Fruit fly (Drosophila melanogaster) whole organism, embryonic: ENCODE measurements around the gene ihog.

ENCODE experiments used
- Bteb2 ChIP-seq: fragments of 200-800 bp; sonication (Bioruptor generic); optimal IDR thresholded peaks from 2 replicates; lab custom pipeline; 2016; ENCODE audit warnings: missing biosample characterization, missing genetic modification characterization
- CG11093 ChIP-seq: fragments of 200-800 bp; sonication (Bioruptor generic); IDR thresholded peaks from 3 replicates; pipeline ENCODE4 v1.3.6; 2022; ENCODE audit warnings: missing biosample characterization, missing genetic modification characterization
- CG11456 ChIP-seq: fragments of 200-800 bp; sonication (Bioruptor generic); IDR thresholded peaks from 3 replicates; pipeline ENCODE4 v1.3.6; 2022; ENCODE audit warnings: missing biosample characterization, missing genetic modification characterization
- CG12942 ChIP-seq: fragments of 200-800 bp; sonication (Bioruptor generic); optimal IDR thresholded peaks from 3 replicates; lab custom pipeline; 2016; ENCODE audit warnings: missing biosample characterization, missing genetic modification characterization
- CG13296 ChIP-seq: fragments of 200-800 bp; sonication (Bioruptor generic); optimal IDR thresholded peaks from 3 replicates; lab custom pipeline; 2018; ENCODE audit warnings: missing biosample characterization, mild to moderate bottlenecking, missing genetic modification characterization
- CG14441 ChIP-seq: fragments of 200-800 bp; sonication (Bioruptor generic); IDR thresholded peaks from 2 replicates; pipeline ENCODE4 v1.3.6; 2022; ENCODE audit warnings: missing biosample characterization, missing genetic modification characterization
- CG14860 ChIP-seq: fragments of 200-800 bp; sonication (Bioruptor generic); IDR thresholded peaks from 3 replicates; pipeline ENCODE4 v1.3.6; 2022; ENCODE audit warnings: missing biosample characterization, missing genetic modification characterization; ENCODE audit not compliant: partially characterized antibody
- CG15601 ChIP-seq: fragments of 200-800 bp; sonication (Bioruptor generic); optimal IDR thresholded peaks from 3 replicates; lab custom pipeline; 2019; ENCODE audit warnings: missing biosample characterization, mild to moderate bottlenecking, missing genetic modification characterization, moderate library complexity
- CG16815 ChIP-seq: fragments of 200-800 bp; sonication (Bioruptor generic); optimal IDR thresholded peaks from 3 replicates; lab custom pipeline; 2017; ENCODE audit warnings: missing biosample characterization, mild to moderate bottlenecking, missing genetic modification characterization
- CG1792 ChIP-seq: fragments of 200-800 bp; sonication (Bioruptor generic); optimal IDR thresholded peaks from 2 replicates; lab custom pipeline; 2016; ENCODE audit warnings: missing biosample characterization, missing genetic modification characterization
- CG33213 ChIP-seq: fragments of 200-800 bp; sonication (Bioruptor generic); optimal IDR thresholded peaks from 3 replicates; lab custom pipeline; 2016; ENCODE audit warnings: missing biosample characterization, missing genetic modification characterization
- CG34422 ChIP-seq: fragments of 200-800 bp; sonication (Bioruptor generic); IDR thresholded peaks from 3 replicates; pipeline ENCODE4 v1.3.6; 2022; ENCODE audit warnings: missing biosample characterization, missing genetic modification characterization
- CG3847 ChIP-seq: fragments of 200-800 bp; sonication (Bioruptor generic); IDR thresholded peaks from 2 replicates; pipeline ENCODE4 v1.3.6; 2022; ENCODE audit warnings: missing biosample characterization, missing genetic modification characterization
- CG42726 ChIP-seq: fragments of 200-800 bp; sonication (Bioruptor generic); IDR thresholded peaks from 2 replicates; pipeline ENCODE4 v1.3.6; 2022; ENCODE audit warnings: missing biosample characterization, missing genetic modification characterization; ENCODE audit not compliant: partially characterized antibody
- CG4360 ChIP-seq: fragments of 200-800 bp; sonication (Bioruptor generic); IDR thresholded peaks from 2 replicates; pipeline ENCODE4 v1.3.6; 2022; ENCODE audit warnings: missing biosample characterization, missing genetic modification characterization
- CG4617 ChIP-seq: fragments of 200-800 bp; sonication (Bioruptor generic); optimal IDR thresholded peaks from 3 replicates; lab custom pipeline; 2016; ENCODE audit warnings: missing biosample characterization, missing genetic modification characterization, borderline replicate concordance
- CG5180 ChIP-seq: fragments of 200-800 bp; sonication (Bioruptor generic); optimal IDR thresholded peaks from 3 replicates; lab custom pipeline; 2017; ENCODE audit warnings: missing biosample characterization, missing genetic modification characterization, mild to moderate bottlenecking, moderate library complexity, missing genetic modification reagents
- CG6791 ChIP-seq: fragments of 200-800 bp; sonication (Bioruptor generic); IDR thresholded peaks from 3 replicates; pipeline ENCODE4 v1.3.6; 2022; ENCODE audit warnings: missing biosample characterization, missing genetic modification characterization; ENCODE audit not compliant: partially characterized antibody
- CG8281 ChIP-seq: fragments of 200-800 bp; sonication (Bioruptor generic); optimal IDR thresholded peaks from 2 replicates; lab custom pipeline; 2018; ENCODE audit warnings: missing biosample characterization, mild to moderate bottlenecking, missing genetic modification characterization, moderate library complexity
- CG9876 ChIP-seq: fragments of 200-800 bp; sonication (Bioruptor generic); optimal IDR thresholded peaks from 2 replicates; lab custom pipeline; 2016; ENCODE audit warnings: missing biosample characterization, missing genetic modification characterization
- Doc3 ChIP-seq: fragments of 200-800 bp; sonication (Bioruptor generic); IDR thresholded peaks from 3 replicates; pipeline ENCODE4 v1.3.6; 2022; ENCODE audit warnings: missing biosample characterization, missing genetic modification characterization; ENCODE audit not compliant: partially characterized antibody
- E2f2 ChIP-seq: fragments of 200-800 bp; sonication (Bioruptor generic); IDR thresholded peaks from 2 replicates; pipeline ENCODE4 v1.3.6; 2022; ENCODE audit warnings: missing biosample characterization, missing genetic modification characterization
- HmgD ChIP-seq: fragments of 200-800 bp; sonication (Bioruptor generic); optimal IDR thresholded peaks from 3 replicates; lab custom pipeline; 2016; ENCODE audit warnings: missing biosample characterization, missing genetic modification characterization
- Hr78 ChIP-seq, 2 experiments: fragments of 200-800 bp in 1 of 2; fragments of >200 bp in 1 of 2; sonication (Bioruptor generic) in 1 of 2; optimal IDR thresholded peaks; 2 replicates each; lab custom pipeline; 2017 to 2019; ENCODE audit warnings: missing biosample characterization in 2 of 2, missing genetic modification characterization in 2 of 2, mild to moderate bottlenecking in 1 of 2, moderate library complexity in 1 of 2
- Lim3 ChIP-seq: fragments of 200-800 bp; sonication (Bioruptor generic); IDR thresholded peaks from 2 replicates; pipeline ENCODE4 v1.3.6; 2022; ENCODE audit warnings: missing biosample characterization, missing genetic modification characterization
- NC2β ChIP-seq: fragments of 200-800 bp; sonication (Bioruptor generic); optimal IDR thresholded peaks from 2 replicates; lab custom pipeline; 2016; ENCODE audit warnings: missing biosample characterization, missing genetic modification characterization
- Nf-YC ChIP-seq: fragments of 200-800 bp; optimal IDR thresholded peaks from 3 replicates; lab custom pipeline; 2019; ENCODE audit warnings: missing biosample characterization, mild to moderate bottlenecking, missing genetic modification characterization, moderate library complexity
- NfI ChIP-seq: fragments of 200-800 bp; sonication (Bioruptor generic); optimal IDR thresholded peaks from 3 replicates; lab custom pipeline; 2018; ENCODE audit warnings: missing biosample characterization, mild to moderate bottlenecking, missing genetic modification characterization, moderate library complexity
- Stat92E ChIP-seq, 3 experiments: fragments of >200 bp in 2 of 3; fragments of 200-800 bp in 1 of 3; sonication (Bioruptor generic) in 1 of 3; optimal IDR thresholded peaks; 2 replicates each; lab custom pipeline; 2017 to 2019; ENCODE audit warnings: missing biosample characterization in 3 of 3, missing genetic modification characterization in 3 of 3, mild to moderate bottlenecking in 1 of 3, moderate library complexity in 1 of 3
- Trl ChIP-seq, 3 experiments: fragments of >200 bp in 2 of 3; fragments of 200-800 bp in 1 of 3; sonication (Bioruptor generic) in 1 of 3; optimal IDR thresholded peaks; 2 replicates in 1 of 3; 3 replicates in 2 of 3; lab custom pipeline; 2016 to 2017; ENCODE audit warnings: missing biosample characterization in 1 of 3, missing genetic modification characterization in 1 of 3
- al ChIP-seq: fragments of 200-800 bp; sonication (Bioruptor generic); IDR thresholded peaks from 2 replicates; pipeline ENCODE4 v1.3.6; 2022; ENCODE audit warnings: missing biosample characterization, missing genetic modification characterization
- ap ChIP-seq: fragments of 200-800 bp; sonication (Bioruptor generic); IDR thresholded peaks from 2 replicates; pipeline ENCODE4 v1.3.6; 2022; ENCODE audit warnings: missing biosample characterization, missing genetic modification characterization
- chm ChIP-seq: fragments of 200-800 bp; sonication (Bioruptor generic); IDR thresholded peaks from 2 replicates; pipeline ENCODE4 v1.3.6; 2022; ENCODE audit warnings: missing biosample characterization, missing genetic modification characterization
- chn ChIP-seq: fragments of 200-800 bp; sonication (Bioruptor generic); optimal IDR thresholded peaks from 2 replicates; lab custom pipeline; 2016; ENCODE audit warnings: missing biosample characterization, missing genetic modification characterization
- fru ChIP-seq: fragments of >200 bp; optimal IDR thresholded peaks from 2 replicates; lab custom pipeline; 2017
- gfzf ChIP-seq: fragments of 200-800 bp; sonication (Bioruptor generic); optimal IDR thresholded peaks from 2 replicates; lab custom pipeline; 2016; ENCODE audit warnings: missing biosample characterization, mild to moderate bottlenecking, missing genetic modification characterization, moderate library complexity
- hbn ChIP-seq: fragments of 200-800 bp; sonication (Bioruptor generic); IDR thresholded peaks from 2 replicates; pipeline ENCODE4 v1.3.6; 2022; ENCODE audit warnings: missing biosample characterization, missing genetic modification characterization; ENCODE audit not compliant: partially characterized antibody
- jing ChIP-seq: fragments of 200-800 bp; sonication (Bioruptor generic); optimal IDR thresholded peaks from 2 replicates; lab custom pipeline; 2018; ENCODE audit warnings: missing biosample characterization, mild to moderate bottlenecking, missing genetic modification characterization
- ken ChIP-seq: fragments of 200-800 bp; sonication (Bioruptor generic); IDR thresholded peaks from 3 replicates; pipeline ENCODE4 v1.3.6; 2022; ENCODE audit warnings: missing biosample characterization, missing genetic modification characterization
- lov ChIP-seq, 2 experiments: fragments of 200-800 bp in 1 of 2; fragments of >200 bp in 1 of 2; sonication (Bioruptor generic) in 1 of 2; IDR thresholded peaks in 1 of 2; optimal IDR thresholded peaks in 1 of 2; 2 replicates in 1 of 2; 3 replicates in 1 of 2; pipeline versions ENCODE4 v1.3.6 to Lab custom; 2017 to 2022; ENCODE audit warnings: missing biosample characterization in 1 of 2, missing genetic modification characterization in 1 of 2
- mld ChIP-seq: fragments of 200-800 bp; sonication (Bioruptor generic); IDR thresholded peaks from 3 replicates; pipeline ENCODE4 v1.3.6; 2022; ENCODE audit warnings: missing biosample characterization, missing genetic modification characterization; ENCODE audit not compliant: partially characterized antibody
- phol ChIP-seq: fragments of 200-800 bp; sonication (Bioruptor generic); optimal IDR thresholded peaks from 3 replicates; lab custom pipeline; 2018; ENCODE audit warnings: missing biosample characterization, mild to moderate bottlenecking, missing genetic modification characterization, moderate library complexity
- pita ChIP-seq: fragments of 200-800 bp; sonication (Bioruptor generic); optimal IDR thresholded peaks from 2 replicates; lab custom pipeline; 2017; ENCODE audit warnings: missing biosample characterization, mild to moderate bottlenecking, missing genetic modification characterization
- pum ChIP-seq: fragments of 200-800 bp; sonication (Bioruptor generic); optimal IDR thresholded peaks from 2 replicates; lab custom pipeline; 2016; ENCODE audit warnings: missing biosample characterization, missing genetic modification characterization
- sd ChIP-seq: fragments of 200-800 bp; sonication (Bioruptor generic); optimal IDR thresholded peaks from 3 replicates; lab custom pipeline; 2018; ENCODE audit warnings: missing biosample characterization, mild to moderate bottlenecking, missing genetic modification characterization, moderate library complexity
- stc ChIP-seq: fragments of 200-800 bp; sonication (Bioruptor generic); IDR thresholded peaks from 2 replicates; pipeline ENCODE4 v1.3.6; 2022; ENCODE audit warnings: missing biosample characterization, missing genetic modification characterization
- ttk ChIP-seq: fragments of 200-800 bp; sonication (Bioruptor generic); IDR thresholded peaks from 2 replicates; pipeline ENCODE4 v2.1.2; 2022; ENCODE audit warnings: missing biosample characterization, missing genetic modification characterization
- zfh1 ChIP-seq: fragments of 200-800 bp; sonication (Bioruptor generic); IDR thresholded peaks from 3 replicates; pipeline ENCODE4 v1.3.6; 2022; ENCODE audit warnings: missing biosample characterization, missing genetic modification characterization
- zfh2 ChIP-seq: fragments of 200-800 bp; sonication (Bioruptor generic); optimal IDR thresholded peaks from 2 replicates; lab custom pipeline; 2016; ENCODE audit warnings: missing biosample characterization, missing genetic modification characterization

ihog gene

DNA sequence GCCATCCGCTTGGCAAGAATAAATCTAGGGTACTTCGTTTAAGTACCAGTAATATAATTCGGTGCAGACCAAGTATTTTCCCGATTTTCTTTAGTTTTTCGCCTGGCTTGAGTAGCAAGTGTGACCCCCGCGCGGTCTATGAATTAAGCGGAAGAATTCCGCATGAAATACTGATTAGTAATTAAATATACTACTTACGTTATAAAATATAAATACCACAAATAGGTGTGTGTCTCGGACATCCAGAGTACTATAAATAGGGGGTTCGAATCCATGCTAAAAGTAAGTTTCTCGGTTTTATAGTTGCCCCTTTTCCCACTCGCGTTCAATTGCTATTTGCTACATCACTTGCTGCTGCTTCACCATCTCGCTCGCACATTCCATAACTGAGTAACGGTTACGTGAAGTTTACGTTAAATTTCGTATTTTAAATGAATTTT, 23.0 kb upstream of the ihog start, which contains the start of gene snRNP-U1-70K (continued):
- TF ChIP-seq CG14441 (no peak), mld (GFP tag; lab: Robert Waterston, UW) (no peak), CG34422 (GFP tag; lab: Robert Waterston, UW) (peak; percentile 43; the same call in 1 of the 3 replicates), CG6791 (GFP tag; lab: Robert Waterston, UW) (peak; percentile 51; the same call in 2 of the 3 replicates), CG11456 (GFP tag; lab: Robert Waterston, UW) (0 out of 3 replicates have a peak, but pooled peaks have one; percentile 41), gfzf (GFP tag; lab: Kevin White, UChicago) (peak; percentile 89), Bteb2 (no peak), CG9876 (GFP tag; lab: Kevin White, UChicago) (peak; percentile 31), sd (tag; lab: Kevin White, UChicago) (peak; percentile 92), Lim3 (GFP tag; lab: Robert Waterston, UW) (no peak), fru (lab: Kevin White, UChicago) (no peak), Nf-YC (tag; lab: Kevin White, UChicago) (no peak), CG42726 (0 out of 2 replicates have a peak, but pooled peaks have one; percentile 15), Doc3 (no peak), Trl (optimal IDR thresholded peaks at IDR 0.05; lab: Kevin White, UChicago) (no peak), Trl (GFP tag; optimal IDR thresholded peaks at IDR 0.05; lab: Kevin White, UChicago) (no peak), hbn (GFP tag; lab: Robert Waterston, UW) (no peak), HmgD (peak; percentile 42), CG11093 (GFP tag; lab: Robert Waterston, UW) (no peak), pum (no peak), NC2β (GFP tag; lab: Kevin White, UChicago) (no peak), jing (GFP tag; lab: Kevin White, UChicago) (no peak), NfI (GFP tag; lab: Kevin White, UChicago) (no peak), CG4617 (GFP tag; lab: Kevin White, UChicago) (peak; percentile 88), CG5180 (no peak), ken (GFP tag; lab: Robert Waterston, UW) (no peak), CG4360 (GFP tag; lab: Robert Waterston, UW) (no peak), CG33213 (GFP tag; lab: Kevin White, UChicago) (peak; percentile 40), chn (GFP tag; lab: Kevin White, UChicago) (peak; percentile 42), CG1792 (GFP tag; lab: Kevin White, UChicago) (no peak), phol (tag; lab: Kevin White, UChicago) (peak; percentile 53), CG8281 (tag; lab: Kevin White, UChicago) (no peak), lov (optimal IDR thresholded peaks at IDR 0.05; lab: Kevin White, UChicago) (no peak), lov (GFP tag; IDR thresholded peaks at IDR 0.05; lab: Robert Waterston, UW) (no peak), Stat92E (GFP tag; optimal IDR thresholded peaks at IDR 0.05; lab: Kevin White, UChicago) (peak in 1 of 3 experiments; percentile 5), chm (GFP tag; lab: Robert Waterston, UW) (no peak; the same call in 1 of the 2 replicates), pita (GFP tag; lab: Kevin White, UChicago) (peak; percentile 94), zfh1 (GFP tag; lab: Robert Waterston, UW) (0 out of 3 replicates have a peak, but pooled peaks have one; percentile 7), CG3847 (GFP tag; lab: Robert Waterston, UW) (peak; percentile 23; the same call in 1 of the 2 replicates), al (no peak), CG14860 (GFP tag; lab: Robert Waterston, UW) (no peak), Hr78 (GFP tag; optimal IDR thresholded peaks at IDR 0.05; lab: Kevin White, UChicago) (no peak), ap (GFP tag; lab: Robert Waterston, UW) (no peak), CG13296 (GFP tag; lab: Kevin White, UChicago) (no peak), E2f2 (GFP tag; lab: Robert Waterston, UW) (peak; percentile 19; the same call in 1 of the 2 replicates), zfh2 (GFP tag; lab: Kevin White, UChicago) (peak; percentile 1), CG16815 (no peak), CG15601 (tag; lab: Kevin White, UChicago) (no peak), ttk (no peak), CG12942 (GFP tag; lab: Kevin White, UChicago) (no peak), stc (GFP tag; lab: Robert Waterston, UW) (no peak)
